Fruit fly (Drosophila melanogaster) Kc167 (cell line): ENCODE measurements around the gene Sbp2.

ENCODE experiments used
- Myc ChIP-seq: fragments of >200 bp; optimal IDR thresholded peaks from 2 replicates; lab custom pipeline; 2017; ENCODE audit warnings: missing external identifiers
- h ChIP-seq: fragments of >200 bp; optimal IDR thresholded peaks from 3 replicates; lab custom pipeline; 2018; ENCODE audit warnings: missing external identifiers
- insv ChIP-seq: fragments of >200 bp; optimal IDR thresholded peaks from 3 replicates; lab custom pipeline; 2018; ENCODE audit warnings: missing external identifiers
- psq ChIP-seq: fragments of >200 bp; optimal IDR thresholded peaks from 2 replicates; lab custom pipeline; 2017; ENCODE audit warnings: missing external identifiers
- ttk ChIP-seq: sonication (Bioruptor generic); optimal IDR thresholded peaks from 2 replicates; lab custom pipeline; 2017; ENCODE audit warnings: missing external identifiers

- TF ChIP-seq Myc (lab: Kevin White, UChicago) = no peak
- TF ChIP-seq insv = no peak
- TF ChIP-seq psq (lab: Kevin White, UChicago) = no peak
- TF ChIP-seq h (lab: Kevin White, UChicago) = no peak
- TF ChIP-seq ttk (lab: Kevin White, UChicago) = no peak
Observed at dm6 chr3L:8299224-8300130, 4.5 kb upstream of the Sbp2 start, which contains the start of the genes Arl5 and CG13671.
